Worm (Caenorhabditis elegans): Measurements from ENCODE around the gene cyb-2.1.

The cyb-2.1 gene

ce11 chrIV:10966359-10966758 is 19.4 kb upstream of the cyb-2.1 start, which contains the start of the genes aqp-3 and Y69E1A.8 (continued):
- TF ChIP-seq nhr-80 (tag; optimal IDR thresholded peaks at IDR 0.05): no peak
- no peak for TF ChIP-seq ceh-91 (GFP tag; IDR thresholded peaks at IDR 0.05)
- no peak for TF ChIP-seq fkh-3 (tag; optimal IDR thresholded peaks at IDR 0.05)
- no peak for TF ChIP-seq F55B11.4 (tag; optimal IDR thresholded peaks at IDR 0.05; ENCODE audit: borderline replicate concordance, insufficient read depth)
- TF ChIP-seq ztf-28 (GFP tag; IDR thresholded peaks at IDR 0.05): no peak
- no peak for TF ChIP-seq zim-3 (tag; optimal IDR thresholded peaks at IDR 0.05)

DNA sequence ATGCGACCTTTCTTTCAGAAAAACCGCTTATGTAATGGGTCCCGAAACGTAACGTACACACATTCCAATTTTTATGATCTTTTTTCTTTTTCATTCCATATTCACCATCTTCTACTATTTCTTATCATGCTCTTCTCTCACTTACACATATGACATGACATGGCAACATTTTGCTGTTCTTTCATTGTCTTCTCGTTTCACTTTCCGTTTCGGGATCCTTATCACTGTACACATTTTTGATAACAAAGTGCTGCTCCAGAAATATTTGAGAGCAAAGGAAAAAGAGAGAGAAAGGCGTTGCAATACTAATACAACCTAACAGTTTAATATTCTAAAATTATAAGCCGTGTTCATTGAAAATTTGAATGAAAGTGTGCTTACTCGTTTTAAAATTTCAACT is 15.5 kb upstream of the cyb-2.1 start:
- no peak for TF ChIP-seq lir-1 (GFP tag; conservative IDR thresholded peaks at IDR 0.05)
- no peak for TF ChIP-seq unc-62 (GFP tag; optimal IDR thresholded peaks at IDR 0.05)
- TF ChIP-seq hmg-1.2 (GFP tag; IDR thresholded peaks at IDR 0.05): no peak
- TF ChIP-seq nhr-80 (tag; optimal IDR thresholded peaks at IDR 0.05): peak; percentile 97
- no peak for TF ChIP-seq B0336.3 (GFP tag; IDR thresholded peaks at IDR 0.05)
- TF ChIP-seq egrh-3 (GFP tag; IDR thresholded peaks at IDR 0.05): no peak
- TF ChIP-seq K11D2.4 (GFP tag; IDR thresholded peaks at IDR 0.05): no peak
- TF ChIP-seq ets-4 (GFP tag; optimal IDR thresholded peaks at IDR 0.05): peak; percentile 77
- no peak for TF ChIP-seq F57A8.1 (GFP tag; optimal IDR thresholded peaks at IDR 0.05)
- no peak for TF ChIP-seq F22D6.2 (tag; optimal IDR thresholded peaks at IDR 0.05)
- TF ChIP-seq ZK185.1 (tag; optimal IDR thresholded peaks at IDR 0.05; ENCODE audit: poor library complexity, severe bottlenecking): no peak
- TF ChIP-seq sptf-2 (GFP tag; optimal IDR thresholded peaks at IDR 0.05): no peak
- TF ChIP-seq efl-1 (GFP tag; optimal IDR thresholded peaks at IDR 0.05): no peak
- no peak for TF ChIP-seq B0035.1 (tag; optimal IDR thresholded peaks at IDR 0.05)
- peak; percentile 45 for TF ChIP-seq ztf-22 (GFP tag; optimal IDR thresholded peaks at IDR 0.05)
- peak; percentile 34 to 66 for TF ChIP-seq let-607 (tag; optimal IDR thresholded peaks at IDR 0.05)
- TF ChIP-seq hlh-26 (GFP tag; conservative IDR thresholded peaks at IDR 0.05): no peak
- TF ChIP-seq ama-1 (optimal IDR thresholded peaks at IDR 0.05): no peak
- no peak for TF ChIP-seq ama-1 (GFP tag; optimal IDR thresholded peaks at IDR 0.05)
- no peak for TF ChIP-seq madf-10 (tag; optimal IDR thresholded peaks at IDR 0.05)
- no peak for TF ChIP-seq nhr-120 (GFP tag; IDR thresholded peaks at IDR 0.05)
- no peak for TF ChIP-seq mxl-1 (tag; optimal IDR thresholded peaks at IDR 0.05)
- TF ChIP-seq lin-54 (GFP tag; optimal IDR thresholded peaks at IDR 0.05): no peak
- no peak for TF ChIP-seq ztf-3 (GFP tag; optimal IDR thresholded peaks at IDR 0.05)
- no peak for TF ChIP-seq lsl-1 (GFP tag; optimal IDR thresholded peaks at IDR 0.05)
- no peak for TF ChIP-seq lin-40 (tag; optimal IDR thresholded peaks at IDR 0.05)
- TF ChIP-seq Y95B8A.8 (GFP tag; IDR thresholded peaks at IDR 0.05): no peak
- no peak for TF ChIP-seq zfh-2 (GFP tag; conservative IDR thresholded peaks at IDR 0.05)

DNA sequence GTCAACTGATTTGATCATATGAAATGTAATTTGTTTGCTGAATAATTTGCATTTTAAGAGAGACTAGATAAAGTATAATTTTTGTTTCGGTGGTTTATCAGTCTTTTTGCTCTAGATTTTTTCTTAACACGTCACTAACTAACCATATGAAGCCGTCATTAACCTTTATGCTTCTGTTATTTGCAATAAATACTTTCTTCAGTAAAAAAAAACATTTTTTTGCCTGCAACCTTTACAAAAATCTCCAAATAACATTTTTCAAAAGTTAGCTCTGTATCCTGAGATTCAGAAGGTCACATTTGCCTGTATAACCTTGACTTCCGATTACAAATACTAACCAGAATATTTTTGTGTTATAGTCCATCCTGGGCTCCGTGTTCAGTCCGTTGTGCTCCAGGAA is 15.0 kb upstream of the cyb-2.1 start:
- no peak for TF ChIP-seq snpc-3.4 (tag; optimal IDR thresholded peaks at IDR 0.05)
- TF ChIP-seq nfya-2 (GFP tag; IDR thresholded peaks at IDR 0.05): no peak
- no peak for TF ChIP-seq xnd-1 (tag; optimal IDR thresholded peaks at IDR 0.05)
- no peak for TF ChIP-seq sdz-38 (tag; optimal IDR thresholded peaks at IDR 0.05)
- TF ChIP-seq attf-5 (GFP tag; optimal IDR thresholded peaks at IDR 0.05): no peak
- no peak for TF ChIP-seq F39B2.1 (GFP tag; IDR thresholded peaks at IDR 0.05)
- no peak for TF ChIP-seq tlf-1 (GFP tag; optimal IDR thresholded peaks at IDR 0.05)
- TF ChIP-seq ets-4 (GFP tag; optimal IDR thresholded peaks at IDR 0.05): no peak
- TF ChIP-seq nhr-120 (GFP tag; IDR thresholded peaks at IDR 0.05): no peak
- TF ChIP-seq C17E4.6 (GFP tag; IDR thresholded peaks at IDR 0.05): no peak
- TF ChIP-seq bed-2 (GFP tag; IDR thresholded peaks at IDR 0.05): no peak
- no peak for TF ChIP-seq nhr-27 (tag; optimal IDR thresholded peaks at IDR 0.05)
- no peak for TF ChIP-seq Y53G8AR.9 (GFP tag; conservative IDR thresholded peaks at IDR 0.05)
- no peak for TF ChIP-seq snpc-4 (GFP tag; optimal IDR thresholded peaks at IDR 0.05)
- TF ChIP-seq snpc-4 (tag; optimal IDR thresholded peaks at IDR 0.05): no peak
